Fruit fly (Drosophila melanogaster) whole organism, embryonic: ENCODE results near the gene Grik.
A peak's percentile ranks its signal among the peaks of the same experiment; 100 is the strongest.

ENCODE experiments used
- ATbp ChIP-seq: fragments of 200-800 bp; sonication (Bioruptor generic); optimal IDR thresholded peaks from 2 replicates; lab custom pipeline; 2017; ENCODE audit warnings: missing biosample characterization, mild to moderate bottlenecking, missing genetic modification characterization, missing genetic modification reagents
- Blimp-1 ChIP-seq: fragments of 200-800 bp; sonication (Bioruptor generic); optimal IDR thresholded peaks from 3 replicates; lab custom pipeline; 2018; ENCODE audit warnings: missing biosample characterization, missing genetic modification characterization, mild to moderate bottlenecking, moderate library complexity, missing genetic modification reagents
- C15 ChIP-seq: fragments of 200-800 bp; sonication (Bioruptor generic); IDR thresholded peaks from 3 replicates; pipeline ENCODE4 v1.3.6; 2022; ENCODE audit warnings: missing biosample characterization, missing genetic modification characterization
- CG10147 ChIP-seq: fragments of 200-800 bp; sonication (Bioruptor generic); optimal IDR thresholded peaks from 2 replicates; lab custom pipeline; 2019; ENCODE audit warnings: missing biosample characterization, mild to moderate bottlenecking, missing genetic modification characterization, moderate library complexity
- CG10321 ChIP-seq: fragments of 200-800 bp; sonication (Bioruptor generic); IDR thresholded peaks from 2 replicates; pipeline ENCODE4 v1.3.6; 2022; ENCODE audit warnings: missing biosample characterization, missing genetic modification characterization
- CG10366 ChIP-seq: fragments of 200-800 bp; sonication (Bioruptor generic); IDR thresholded peaks from 2 replicates; pipeline ENCODE4 v1.3.6; 2022; ENCODE audit warnings: missing biosample characterization, missing genetic modification characterization
- CG11085 ChIP-seq: fragments of 200-800 bp; sonication (Bioruptor generic); IDR thresholded peaks from 2 replicates; pipeline ENCODE4 v1.3.6; 2022; ENCODE audit warnings: missing biosample characterization, missing genetic modification characterization
- CG11723 ChIP-seq: fragments of 200-800 bp; sonication (Bioruptor generic); optimal IDR thresholded peaks from 2 replicates; lab custom pipeline; 2017; ENCODE audit warnings: missing biosample characterization, mild to moderate bottlenecking, missing genetic modification characterization
- CG12219 ChIP-seq: fragments of 200-800 bp; sonication (Bioruptor generic); optimal IDR thresholded peaks from 3 replicates; lab custom pipeline; 2018; ENCODE audit warnings: missing biosample characterization, mild to moderate bottlenecking, missing genetic modification characterization
- CG12299 ChIP-seq: fragments of 200-800 bp; sonication (Bioruptor generic); optimal IDR thresholded peaks from 2 replicates; lab custom pipeline; 2018; ENCODE audit warnings: missing biosample characterization, mild to moderate bottlenecking, missing genetic modification characterization
- CG13123 ChIP-seq: fragments of 200-800 bp; sonication (Bioruptor generic); optimal IDR thresholded peaks from 2 replicates; lab custom pipeline; 2016; ENCODE audit warnings: missing biosample characterization, missing genetic modification characterization
- CG13287 ChIP-seq: fragments of 200-800 bp; sonication (Bioruptor generic); IDR thresholded peaks from 2 replicates; pipeline ENCODE4 v1.3.6; 2022; ENCODE audit warnings: missing biosample characterization, missing genetic modification characterization; ENCODE audit not compliant: partially characterized antibody
- CG15479 ChIP-seq: fragments of 200-800 bp; sonication (Bioruptor generic); optimal IDR thresholded peaks from 3 replicates; lab custom pipeline; 2019; ENCODE audit warnings: missing biosample characterization, mild to moderate bottlenecking, missing genetic modification characterization, moderate library complexity
- CG16779 ChIP-seq: fragments of 200-800 bp; sonication (Bioruptor generic); IDR thresholded peaks from 2 replicates; pipeline ENCODE4 v1.3.6; 2022; ENCODE audit warnings: missing biosample characterization, missing genetic modification characterization
- CG17186 ChIP-seq: fragments of 200-800 bp; sonication (Bioruptor generic); optimal IDR thresholded peaks from 3 replicates; lab custom pipeline; 2017; ENCODE audit warnings: missing biosample characterization, missing genetic modification reagents, missing genetic modification characterization
- CG17385 ChIP-seq: fragments of 200-800 bp; sonication (Bioruptor generic); optimal IDR thresholded peaks from 3 replicates; lab custom pipeline; 2018; ENCODE audit warnings: missing biosample characterization, mild to moderate bottlenecking, missing genetic modification characterization
- CG17802 ChIP-seq: fragments of 200-800 bp; sonication (Bioruptor generic); optimal IDR thresholded peaks from 2 replicates; lab custom pipeline; 2018; ENCODE audit warnings: missing biosample characterization, mild to moderate bottlenecking, missing genetic modification characterization, moderate library complexity
- CG32532 ChIP-seq: fragments of 200-800 bp; sonication (Bioruptor generic); IDR thresholded peaks from 2 replicates; pipeline ENCODE4 v1.3.6; 2022; ENCODE audit warnings: missing biosample characterization, missing genetic modification characterization
- CG3847 ChIP-seq: fragments of 200-800 bp; sonication (Bioruptor generic); IDR thresholded peaks from 2 replicates; pipeline ENCODE4 v1.3.6; 2022; ENCODE audit warnings: missing biosample characterization, missing genetic modification characterization
- CG7372 ChIP-seq: fragments of 200-800 bp; sonication (Bioruptor generic); IDR thresholded peaks from 2 replicates; pipeline ENCODE4 v1.3.6; 2022; ENCODE audit warnings: missing biosample characterization, missing genetic modification characterization
- CG9727 ChIP-seq: fragments of 200-800 bp; sonication (Bioruptor generic); optimal IDR thresholded peaks from 3 replicates; lab custom pipeline; 2017; ENCODE audit warnings: missing biosample characterization, mild to moderate bottlenecking, missing genetic modification characterization
- CrebB ChIP-seq: fragments of 200-800 bp; sonication (Bioruptor generic); optimal IDR thresholded peaks from 3 replicates; lab custom pipeline; 2018; ENCODE audit warnings: missing biosample characterization, mild to moderate bottlenecking, missing genetic modification characterization
- Dref ChIP-seq: fragments of 200-800 bp; sonication (Bioruptor generic); IDR thresholded peaks from 2 replicates; pipeline ENCODE4 v1.3.6; 2022; ENCODE audit warnings: missing biosample characterization, missing genetic modification characterization
- Ets65A ChIP-seq: fragments of 200-800 bp; sonication (Bioruptor generic); peaks from one replicate; lab custom pipeline; 2016; ENCODE audit warnings: missing biosample characterization, missing genetic modification characterization
- HLH4C ChIP-seq: fragments of 200-800 bp; sonication (Bioruptor generic); IDR thresholded peaks from 3 replicates; pipeline ENCODE4 v1.3.6; 2022; ENCODE audit warnings: missing biosample characterization, missing genetic modification characterization; ENCODE audit not compliant: partially characterized antibody
- Hr51 ChIP-seq, 2 experiments: fragments of 200-800 bp; sonication (Bioruptor generic); optimal IDR thresholded peaks; 2 replicates in 1 of 2; 3 replicates in 1 of 2; lab custom pipeline; 2016 to 2018; ENCODE audit warnings: missing biosample characterization in 2 of 2, missing genetic modification characterization in 2 of 2, mild to moderate bottlenecking in 1 of 2, moderate library complexity in 1 of 2
- Side ChIP-seq: fragments of 200-800 bp; sonication (Bioruptor generic); optimal IDR thresholded peaks from 2 replicates; lab custom pipeline; 2016; ENCODE audit warnings: missing biosample characterization, missing genetic modification characterization
- Stat92E ChIP-seq, 3 experiments: fragments of >200 bp in 2 of 3; fragments of 200-800 bp in 1 of 3; sonication (Bioruptor generic) in 1 of 3; optimal IDR thresholded peaks; 2 replicates each; lab custom pipeline; 2017 to 2019; ENCODE audit warnings: missing biosample characterization in 3 of 3, missing genetic modification characterization in 3 of 3, mild to moderate bottlenecking in 1 of 3, moderate library complexity in 1 of 3
- Taf1 ChIP-seq: fragments of 200-800 bp; sonication (Bioruptor generic); IDR thresholded peaks from 2 replicates; pipeline ENCODE4 v1.3.6; 2022; ENCODE audit warnings: missing biosample characterization, missing genetic modification characterization
- Xrp1 ChIP-seq: fragments of 200-800 bp; sonication (Bioruptor generic); IDR thresholded peaks from 2 replicates; pipeline ENCODE4 v1.3.6; 2022; ENCODE audit warnings: missing biosample characterization, missing genetic modification characterization
- ash1 ChIP-seq: fragments of 200-800 bp; sonication (Bioruptor generic); optimal IDR thresholded peaks from 2 replicates; lab custom pipeline; 2018; ENCODE audit warnings: missing biosample characterization, mild to moderate bottlenecking, missing genetic modification characterization
- ato ChIP-seq: fragments of 200-800 bp; sonication (Bioruptor generic); IDR thresholded peaks from 2 replicates; pipeline ENCODE4 v1.3.6; 2022; ENCODE audit warnings: missing biosample characterization, missing genetic modification characterization; ENCODE audit not compliant: partially characterized antibody
- bab2 ChIP-seq: fragments of 200-800 bp; sonication (Bioruptor generic); optimal IDR thresholded peaks from 2 replicates; lab custom pipeline; 2016; ENCODE audit warnings: missing biosample characterization, missing genetic modification characterization
- br ChIP-seq: fragments of >200 bp; optimal IDR thresholded peaks from 2 replicates; lab custom pipeline; 2017
- chm ChIP-seq: fragments of 200-800 bp; sonication (Bioruptor generic); IDR thresholded peaks from 2 replicates; pipeline ENCODE4 v1.3.6; 2022; ENCODE audit warnings: missing biosample characterization, missing genetic modification characterization
- en ChIP-seq: fragments of 200-800 bp; sonication (Bioruptor generic); optimal IDR thresholded peaks from 2 replicates; lab custom pipeline; 2016; ENCODE audit warnings: missing biosample characterization, missing genetic modification characterization
- ewg ChIP-seq: fragments of 200-800 bp; sonication (Bioruptor generic); optimal IDR thresholded peaks from 3 replicates; lab custom pipeline; 2017; ENCODE audit warnings: mild to moderate bottlenecking, missing biosample characterization, missing genetic modification reagents, missing genetic modification characterization
- ftz-f1 ChIP-seq: fragments of 200-800 bp; sonication (Bioruptor generic); optimal IDR thresholded peaks from 2 replicates; lab custom pipeline; 2016; ENCODE audit warnings: missing biosample characterization, missing genetic modification characterization
- gsb ChIP-seq: fragments of 200-800 bp; sonication (Bioruptor generic); IDR thresholded peaks from 2 replicates; pipeline ENCODE4 v1.3.6; 2022; ENCODE audit warnings: missing biosample characterization, missing genetic modification characterization
- prd ChIP-seq, 3 experiments: fragments of >200 bp in 2 of 3; fragments of 200-800 bp in 1 of 3; sonication (Bioruptor generic) in 1 of 3; optimal IDR thresholded peaks in 2 of 3; IDR thresholded peaks in 1 of 3; 2 replicates in 2 of 3; 3 replicates in 1 of 3; pipeline versions ENCODE4 v1.3.6 to Lab custom; 2017 to 2022; ENCODE audit warnings: missing biosample characterization in 1 of 3, missing genetic modification characterization in 1 of 3
- pzg ChIP-seq: fragments of 200-800 bp; sonication (Bioruptor generic); optimal IDR thresholded peaks from 3 replicates; lab custom pipeline; 2018; ENCODE audit warnings: missing biosample characterization, mild to moderate bottlenecking, missing genetic modification characterization, moderate library complexity
- row ChIP-seq: fragments of 200-800 bp; sonication (Bioruptor generic); IDR thresholded peaks from 3 replicates; pipeline ENCODE4 v1.3.6; 2022; ENCODE audit warnings: missing biosample characterization, missing genetic modification characterization
- scrt ChIP-seq: fragments of 200-800 bp; sonication (Bioruptor generic); optimal IDR thresholded peaks from 2 replicates; lab custom pipeline; 2018; ENCODE audit warnings: missing biosample characterization, mild to moderate bottlenecking, missing genetic modification characterization, moderate library complexity
- sd ChIP-seq: fragments of 200-800 bp; sonication (Bioruptor generic); optimal IDR thresholded peaks from 3 replicates; lab custom pipeline; 2018; ENCODE audit warnings: missing biosample characterization, mild to moderate bottlenecking, missing genetic modification characterization, moderate library complexity
- slp2 ChIP-seq: fragments of 200-800 bp; sonication (Bioruptor generic); optimal IDR thresholded peaks from 2 replicates; lab custom pipeline; 2016; ENCODE audit warnings: missing biosample characterization, missing genetic modification characterization
- sr ChIP-seq: fragments of 200-800 bp; sonication (Bioruptor generic); IDR thresholded peaks from 3 replicates; pipeline ENCODE4 v1.3.6; 2022; ENCODE audit warnings: missing biosample characterization, missing genetic modification characterization
- yki ChIP-seq: fragments of >200 bp; optimal IDR thresholded peaks from 3 replicates; lab custom pipeline; 2018
- zen2 ChIP-seq: fragments of 200-800 bp; sonication (Bioruptor generic); IDR thresholded peaks from 3 replicates; pipeline ENCODE4 v1.3.6; 2022; ENCODE audit warnings: missing biosample characterization, missing genetic modification characterization; ENCODE audit not compliant: partially characterized antibody

The Grik gene

dm6 chr3R:20949175-20949748 is 47.5 kb downstream of the Grik start (continued):
- no peak for TF ChIP-seq Side (GFP tag; lab: Kevin White, UChicago)
- no peak for TF ChIP-seq ATbp (GFP tag; lab: Kevin White, UChicago)
- TF ChIP-seq sd, result peak; percentile 30
- TF ChIP-seq CG13287, result no peak
- no peak for TF ChIP-seq Ets65A (GFP tag; lab: Kevin White, UChicago)
- TF ChIP-seq ftz-f1 (GFP tag; lab: Kevin White, UChicago), result no peak
- TF ChIP-seq bab2, result no peak
- no peak for TF ChIP-seq Dref
- peak; percentile 70 for TF ChIP-seq Blimp-1 (GFP tag; lab: Kevin White, UChicago)
- TF ChIP-seq Stat92E (GFP tag; optimal IDR thresholded peaks at IDR 0.05; lab: Kevin White, UChicago), result no peak
- no peak for TF ChIP-seq pzg (GFP tag; lab: Kevin White, UChicago)
- no peak for TF ChIP-seq CG16779
- TF ChIP-seq chm, result no peak
- TF ChIP-seq zen2 (GFP tag; lab: Robert Waterston, UW), result 0 out of 3 replicates have a peak, but pooled peaks have one; percentile 22
- TF ChIP-seq CG15479 (GFP tag; lab: Kevin White, UChicago), result peak; percentile 15
- TF ChIP-seq yki (lab: Kevin White, UChicago), result peak; percentile 45
- TF ChIP-seq HLH4C (GFP tag; lab: Robert Waterston, UW), result peak; percentile 25; the same call in 1 of the 3 replicates
- TF ChIP-seq CG17186 (GFP tag; lab: Kevin White, UChicago), result no peak
- TF ChIP-seq Hr51 (GFP tag; optimal IDR thresholded peaks at IDR 0.05; lab: Kevin White, UChicago), result peak in 1 of 2 experiments; percentile 4
- TF ChIP-seq CG12219 (GFP tag; lab: Kevin White, UChicago), result peak; percentile 8
- TF ChIP-seq CG10366 (GFP tag; lab: Robert Waterston, UW), result no peak
- TF ChIP-seq ewg (GFP tag; lab: Kevin White, UChicago), result peak; percentile 95
- no peak for TF ChIP-seq CG17802 (tag; lab: Kevin White, UChicago)
- TF ChIP-seq CG9727 (GFP tag; lab: Kevin White, UChicago), result no peak
- TF ChIP-seq ash1 (GFP tag; lab: Kevin White, UChicago), result no peak
- no peak for TF ChIP-seq br (lab: Kevin White, UChicago)
- TF ChIP-seq Xrp1 (GFP tag; lab: Robert Waterston, UW), result 0 out of 2 replicates have a peak, but pooled peaks have one; percentile 11
- peak; percentile 23 for TF ChIP-seq CG17385 (GFP tag; lab: Kevin White, UChicago)
- TF ChIP-seq CG3847, result no peak

- TF ChIP-seq CG11085 (GFP tag; lab: Robert Waterston, UW), result no peak
- TF ChIP-seq CG15479 (GFP tag; lab: Kevin White, UChicago), result no peak
- TF ChIP-seq CG11723 (GFP tag; lab: Kevin White, UChicago), result no peak
- no peak for TF ChIP-seq en
- no peak for TF ChIP-seq sr
- TF ChIP-seq prd (optimal IDR thresholded peaks at IDR 0.05; lab: Kevin White, UChicago), result no peak
- no peak for TF ChIP-seq prd (GFP tag; IDR thresholded peaks at IDR 0.05; lab: Robert Waterston, UW)
- TF ChIP-seq C15, result no peak
- TF ChIP-seq CG12299 (tag; lab: Kevin White, UChicago), result no peak
- no peak for TF ChIP-seq CG10147 (GFP tag; lab: Kevin White, UChicago)
- TF ChIP-seq scrt (GFP tag; lab: Kevin White, UChicago), result no peak
- TF ChIP-seq Taf1, result no peak
- no peak for TF ChIP-seq ato (GFP tag; lab: Robert Waterston, UW)
- no peak for TF ChIP-seq CG10321
- no peak for TF ChIP-seq CrebB (tag; lab: Kevin White, UChicago)
- TF ChIP-seq CG32532 (GFP tag; lab: Robert Waterston, UW), result no peak
- peak; percentile 36; the same call in 1 of the 2 replicates for TF ChIP-seq gsb
- TF ChIP-seq CG7372 (GFP tag; lab: Robert Waterston, UW), result no peak
- TF ChIP-seq CG13123, result no peak
- TF ChIP-seq slp2, result no peak
- peak; percentile 45; the same call in 2 of the 3 replicates for TF ChIP-seq row
Observed at dm6 chr3R:20949749-20950676, 48.3 kb downstream of the Grik start.
